Fruit fly (Drosophila melanogaster): ENCODE data around the gene ssx.

The ssx gene

dm6 chrX:1387149-1387752 is 16.9 kb downstream of the ssx start (continued):
- TF ChIP-seq CG16779 (GFP tag; IDR thresholded peaks at IDR 0.05), result no peak
- no peak for TF ChIP-seq H2.0 (GFP tag; IDR thresholded peaks at IDR 0.05)
- peak; percentile 22 for TF ChIP-seq Hey (tag; optimal IDR thresholded peaks at IDR 0.05)
- no peak for TF ChIP-seq sna (GFP tag; IDR thresholded peaks at IDR 0.05; ENCODE audit: partially characterized antibody)
- TF ChIP-seq gem (tag; optimal IDR thresholded peaks at IDR 0.05), result no peak
- TF ChIP-seq CG9727 (GFP tag; optimal IDR thresholded peaks at IDR 0.05), result no peak
- no peak for TF ChIP-seq ato (GFP tag; IDR thresholded peaks at IDR 0.05; ENCODE audit: partially characterized antibody)
- no peak for TF ChIP-seq lola (GFP tag; optimal IDR thresholded peaks at IDR 0.05)
- TF ChIP-seq phol (tag; optimal IDR thresholded peaks at IDR 0.05), result no peak
- no peak for TF ChIP-seq pzg (GFP tag; optimal IDR thresholded peaks at IDR 0.05)
- TF ChIP-seq Dad (GFP tag; optimal IDR thresholded peaks at IDR 0.05), result no peak
- no peak for TF ChIP-seq CG7928 (GFP tag; optimal IDR thresholded peaks at IDR 0.05)
- TF ChIP-seq twi (tag; optimal IDR thresholded peaks at IDR 0.05), result peak; percentile 50
- TF ChIP-seq chm (GFP tag; IDR thresholded peaks at IDR 0.05), result no peak
- peak; percentile 19 for TF ChIP-seq Asciz (GFP tag; optimal IDR thresholded peaks at IDR 0.05)
- TF ChIP-seq CG1832 (GFP tag; optimal IDR thresholded peaks at IDR 0.05), result no peak
- peak; percentile 81 for TF ChIP-seq sens (GFP tag)
- TF ChIP-seq CG13123 (GFP tag; optimal IDR thresholded peaks at IDR 0.05), result no peak
- no peak for TF ChIP-seq Spps (tag; optimal IDR thresholded peaks at IDR 0.05)
- no peak for TF ChIP-seq zen2 (GFP tag; IDR thresholded peaks at IDR 0.05; ENCODE audit: partially characterized antibody)
- TF ChIP-seq Hmr (GFP tag; optimal IDR thresholded peaks at IDR 0.05), result peak; percentile 31
- peak; percentile 58 for TF ChIP-seq Med (GFP tag)
- no peak for TF ChIP-seq p53 (GFP tag; optimal IDR thresholded peaks at IDR 0.05)
- TF ChIP-seq zfh1 (GFP tag; IDR thresholded peaks at IDR 0.05), result no peak
- no peak for TF ChIP-seq CG8478 (optimal IDR thresholded peaks at IDR 0.05)
- TF ChIP-seq klu (GFP tag; IDR thresholded peaks at IDR 0.05), result no peak
- TF ChIP-seq org-1 (GFP tag; optimal IDR thresholded peaks at IDR 0.05), result no peak
- TF ChIP-seq Gsc (GFP tag; IDR thresholded peaks at IDR 0.05), result no peak
- TF ChIP-seq wor (GFP tag; IDR thresholded peaks at IDR 0.05), result no peak
- TF ChIP-seq slou (GFP tag; optimal IDR thresholded peaks at IDR 0.05), result no peak
- TF ChIP-seq CG6854 (GFP tag; optimal IDR thresholded peaks at IDR 0.05), result no peak
- no peak for TF ChIP-seq CG7786 (GFP tag; optimal IDR thresholded peaks at IDR 0.05)
- no peak for TF ChIP-seq dati (GFP tag; IDR thresholded peaks at IDR 0.05)
- TF ChIP-seq CG9817 (tag; optimal IDR thresholded peaks at IDR 0.05), result no peak
- TF ChIP-seq CG1603 (tag; optimal IDR thresholded peaks at IDR 0.05), result peak; percentile 15
- no peak for TF ChIP-seq CG17612 (GFP tag; IDR thresholded peaks at IDR 0.05)
- TF ChIP-seq CG6813 (GFP tag; optimal IDR thresholded peaks at IDR 0.05), result peak; percentile 7
- TF ChIP-seq CG11456 (GFP tag; IDR thresholded peaks at IDR 0.05), result no peak
- TF ChIP-seq grn (GFP tag; optimal IDR thresholded peaks at IDR 0.05), result peak; percentile 91
- no peak for TF ChIP-seq CG9437 (GFP tag; optimal IDR thresholded peaks at IDR 0.05)
- no peak for TF ChIP-seq CG32772 (GFP tag; IDR thresholded peaks at IDR 0.05)
- TF ChIP-seq CG2116 (GFP tag; optimal IDR thresholded peaks at IDR 0.05), result no peak
- no peak for TF ChIP-seq NC2β (GFP tag; optimal IDR thresholded peaks at IDR 0.05)
- no peak for TF ChIP-seq ham (GFP tag; IDR thresholded peaks at IDR 0.05)
- TF ChIP-seq CG8924 (tag; optimal IDR thresholded peaks at IDR 0.05), result no peak
- TF ChIP-seq CG31224 (GFP tag; IDR thresholded peaks at IDR 0.05), result no peak
- TF ChIP-seq eve (GFP tag; optimal IDR thresholded peaks at IDR 0.05), result no peak
- TF ChIP-seq lilli (GFP tag; optimal IDR thresholded peaks at IDR 0.05), result no peak
- TF ChIP-seq Atf3 (GFP tag; optimal IDR thresholded peaks at IDR 0.05), result no peak
- no peak for TF ChIP-seq gsb-n (tag; optimal IDR thresholded peaks at IDR 0.05)
- TF ChIP-seq Hsf (GFP tag; optimal IDR thresholded peaks at IDR 0.05), result no peak
- no peak for TF ChIP-seq MTF-1 (GFP tag; optimal IDR thresholded peaks at IDR 0.05; ENCODE audit: borderline replicate concordance)

Data from whole organism, embryonic.